Worm (Caenorhabditis elegans) whole organism, early embryonic: Measurements from ENCODE around the gene C25H3.7.

Experiments
- F13C5.2 ChIP-seq: sonication (generic microtip); optimal IDR thresholded peaks from 2 replicates; lab custom pipeline; 2017; ENCODE audit warnings: mild to moderate bottlenecking, missing genetic modification characterization, inconsistent platforms, missing compliant biosample characterization
- aly-1 ChIP-seq: sonication (generic microtip); optimal IDR thresholded peaks from 2 replicates; lab custom pipeline; 2016; ENCODE audit warnings: missing genetic modification characterization, missing compliant biosample characterization
- ama-1 ChIP-seq: fragments of 150-350 bp; optimal IDR thresholded peaks from 2 replicates; lab custom pipeline; 2014
- ceh-13 ChIP-seq: fragments of 200-800 bp; sonication (Bioruptor generic); optimal IDR thresholded peaks from 2 replicates; lab custom pipeline; 2018; ENCODE audit warnings: mild to moderate bottlenecking, missing genetic modification characterization, missing compliant biosample characterization
- ets-7 ChIP-seq: sonication (generic microtip); optimal IDR thresholded peaks from 2 replicates; lab custom pipeline; 2016; ENCODE audit warnings: missing genotype, missing genetic modification characterization, missing compliant biosample characterization
- flt-1 ChIP-seq: fragments of 200-800 bp; sonication (Bioruptor generic); IDR thresholded peaks from 2 replicates; pipeline ENCODE4 v1.3.6; 2022; ENCODE audit warnings: missing genetic modification characterization, missing compliant biosample characterization
- hmbx-1 ChIP-seq: sonication (generic microtip); optimal IDR thresholded peaks from 2 replicates; lab custom pipeline; 2016; ENCODE audit warnings: mild to moderate bottlenecking, missing genetic modification characterization, missing compliant biosample characterization
- hmg-4 ChIP-seq: fragments of 200-800 bp; sonication (Bioruptor generic); optimal IDR thresholded peaks from 2 replicates; lab custom pipeline; 2018; ENCODE audit warnings: mild to moderate bottlenecking, missing genetic modification characterization, missing compliant biosample characterization
- hnd-1 ChIP-seq: sonication (generic microtip); optimal IDR thresholded peaks from 2 replicates; lab custom pipeline; 2016; ENCODE audit warnings: missing genetic modification characterization, missing compliant biosample characterization
- scrt-1 ChIP-seq: fragments of 200-800 bp; sonication (Bioruptor generic); IDR thresholded peaks from 2 replicates; pipeline ENCODE4 v1.3.6; 2022; ENCODE audit warnings: missing genetic modification characterization, missing compliant biosample characterization
- sea-1 ChIP-seq: fragments of 200-800 bp; sonication (Bioruptor generic); conservative IDR thresholded peaks from 2 replicates; pipeline ENCODE4 v1.3.6; 2022; ENCODE audit warnings: missing genetic modification characterization, missing compliant biosample characterization
- tbx-11 ChIP-seq: fragments of 200-800 bp; sonication (Bioruptor generic); IDR thresholded peaks from 2 replicates; pipeline ENCODE4 v1.3.6; 2022; ENCODE audit warnings: missing genetic modification characterization, missing compliant biosample characterization
- tbx-37 ChIP-seq: fragments of 200-800 bp; sonication (Bioruptor generic); conservative IDR thresholded peaks from 2 replicates; pipeline ENCODE4 v1.3.6; 2022; ENCODE audit warnings: missing genetic modification reagents, missing genetic modification characterization, missing compliant biosample characterization
- tra-4 ChIP-seq: sonication (generic microtip); optimal IDR thresholded peaks from 2 replicates; lab custom pipeline; 2017; ENCODE audit warnings: missing genetic modification characterization, missing compliant biosample characterization

- TF ChIP-seq ama-1 (lab: Kevin White, UChicago) (no peak), hmg-4 (no peak), tra-4 (tag; lab: Kevin White, UChicago) (no peak), tbx-11 (GFP tag; lab: Robert Waterston, UW) (no peak), hnd-1 (no peak), F13C5.2 (tag; lab: Kevin White, UChicago) (no peak), hmbx-1 (tag; lab: Kevin White, UChicago) (no peak), sea-1 (GFP tag; lab: Robert Waterston, UW) (no peak), ceh-13 (GFP tag; lab: Kevin White, UChicago) (no peak), tbx-37 (GFP tag; lab: Robert Waterston, UW) (no peak), ets-7 (tag; lab: Kevin White, UChicago) (no peak), scrt-1 (GFP tag; lab: Robert Waterston, UW) (no peak), flt-1 (GFP tag; lab: Robert Waterston, UW) (no peak), aly-1 (tag; lab: Kevin White, UChicago) (no peak)
Measured at ce11 chrII:5646942-5647341, 21.8 kb downstream of the C25H3.7 start, which contains the start of gene F59E12.9.
